Worm (Caenorhabditis elegans) whole organism, L3 larva: ENCODE results near the gene Y41E3.6.

Source experiments
- ama-1 ChIP-seq: fragments of 150-350 bp; optimal IDR thresholded peaks from 2 replicates; lab custom pipeline; 2018
- ceh-9 ChIP-seq: sonication (generic microtip); optimal IDR thresholded peaks from 2 replicates; lab custom pipeline; 2018; ENCODE audit warnings: missing biosample characterization, missing genetic modification characterization
- egl-27 ChIP-seq: sonication (generic microtip); optimal IDR thresholded peaks from 4 replicates; lab custom pipeline; 2017; ENCODE audit warnings: missing biosample characterization, missing genetic modification reagents, missing genetic modification characterization
- elt-1 ChIP-seq: fragments of 150-350 bp; optimal IDR thresholded peaks from 2 replicates; lab custom pipeline; 2014; ENCODE audit warnings: missing biosample characterization, missing genetic modification characterization
- fkh-10 ChIP-seq: sonication (generic microtip); optimal IDR thresholded peaks from 2 replicates; lab custom pipeline; 2017; ENCODE audit warnings: missing biosample characterization, missing genetic modification reagents, missing genetic modification characterization
- mdl-1 ChIP-seq: fragments of 150-350 bp; optimal IDR thresholded peaks from 2 replicates; lab custom pipeline; 2014; ENCODE audit warnings: missing biosample characterization, missing genetic modification characterization
- nhr-23 ChIP-seq: fragments of 150-350 bp; optimal IDR thresholded peaks from 2 replicates; lab custom pipeline; 2014; ENCODE audit warnings: missing biosample characterization, missing genetic modification reagents, missing genetic modification characterization
- nhr-25 ChIP-seq: sonication (generic microtip); optimal IDR thresholded peaks from 2 replicates; lab custom pipeline; 2017; ENCODE audit warnings: missing biosample characterization, missing genetic modification characterization
- nhr-77 ChIP-seq: fragments of 150-350 bp; optimal IDR thresholded peaks from 2 replicates; lab custom pipeline; 2014; ENCODE audit warnings: missing biosample characterization, missing genetic modification characterization
- unc-62 ChIP-seq: fragments of 150-350 bp; sonication (generic microtip); optimal IDR thresholded peaks from 4 replicates; lab custom pipeline; 2014; ENCODE audit warnings: missing biosample characterization, missing genetic modification reagents, missing genetic modification characterization

- no peak for TF ChIP-seq egl-27 (tag; lab: Kevin White, UChicago)
- TF ChIP-seq ceh-9, result no peak
- no peak for TF ChIP-seq ama-1 (lab: Kevin White, UChicago)
- TF ChIP-seq mdl-1 (tag; lab: Kevin White, UChicago), result no peak
- no peak for TF ChIP-seq fkh-10
- TF ChIP-seq unc-62 (GFP tag; lab: Kevin White, UChicago), result no peak
- TF ChIP-seq nhr-25 (tag; lab: Kevin White, UChicago), result no peak
- no peak for TF ChIP-seq elt-1
- TF ChIP-seq nhr-23 (tag; lab: Kevin White, UChicago), result no peak
- TF ChIP-seq nhr-77 (tag; lab: Kevin White, UChicago), result no peak
Observed at ce11 chrIV:15051045-15051444, 44.5 kb downstream of the Y41E3.6 start.
